Worm (Caenorhabditis elegans) whole organism, midembryonic: ENCODE measurements around the gene K03H6.1.

Source experiments
- T22C8.4 ChIP-seq: fragments of 200-800 bp; sonication (Bioruptor generic); IDR thresholded peaks from 2 replicates; pipeline ENCODE4 v1.3.6; 2022; ENCODE audit warnings: missing genetic modification characterization, missing compliant biosample characterization
- cog-1 ChIP-seq: sonication (generic microtip); optimal IDR thresholded peaks from 2 replicates; lab custom pipeline; 2016; ENCODE audit warnings: missing genetic modification characterization, missing compliant biosample characterization
- flt-1 ChIP-seq: fragments of 200-800 bp; sonication (Bioruptor generic); IDR thresholded peaks from 2 replicates; pipeline ENCODE4 v1.3.6; 2022; ENCODE audit warnings: missing genetic modification characterization, missing compliant biosample characterization
- klf-2 ChIP-seq: fragments of 200-800 bp; sonication (Bioruptor generic); conservative IDR thresholded peaks from 2 replicates; pipeline ENCODE4 v1.3.6; 2022; ENCODE audit warnings: missing genetic modification reagents, missing genetic modification characterization, missing compliant biosample characterization
- ref-1 ChIP-seq: fragments of 200-800 bp; sonication (Bioruptor generic); conservative IDR thresholded peaks from 2 replicates; pipeline ENCODE4 v1.3.6; 2022; ENCODE audit warnings: missing genetic modification reagents, missing genetic modification characterization, missing compliant biosample characterization
- ztf-23 ChIP-seq: fragments of 200-800 bp; sonication (Bioruptor generic); IDR thresholded peaks from 2 replicates; pipeline ENCODE4 v1.3.6; 2022; ENCODE audit warnings: missing genetic modification reagents, missing genetic modification characterization, missing compliant biosample characterization
- ztf-29 ChIP-seq: fragments of 200-800 bp; sonication (Bioruptor generic); IDR thresholded peaks from 2 replicates; pipeline ENCODE4 v1.3.6; 2022; ENCODE audit warnings: missing genetic modification reagents, missing genetic modification characterization, missing compliant biosample characterization

ce11 chrIV:1478649-1479048 is 44.9 kb upstream of the K03H6.1 start:
- TF ChIP-seq T22C8.4 = no peak
- no peak for TF ChIP-seq ref-1 (GFP tag; lab: Robert Waterston, UW)
- TF ChIP-seq ztf-29 (GFP tag; lab: Robert Waterston, UW) = no peak
- no peak for TF ChIP-seq cog-1
- no peak for TF ChIP-seq ztf-23 (GFP tag; lab: Robert Waterston, UW)
- no peak for TF ChIP-seq flt-1 (GFP tag; lab: Robert Waterston, UW)
- TF ChIP-seq klf-2 (GFP tag; lab: Robert Waterston, UW) = no peak
